Worm (Caenorhabditis elegans) whole organism, L4 larva: ENCODE measurements around the gene nfki-1.

ENCODE experiments used
- D1046.2 ChIP-seq: fragments of 200-800 bp; sonication (Bioruptor generic); IDR thresholded peaks from 2 replicates; pipeline ENCODE4 v1.3.6; 2022; ENCODE audit warnings: missing genetic modification characterization, missing compliant biosample characterization
- F10B5.3 ChIP-seq: sonication (generic microtip); optimal IDR thresholded peaks from 2 replicates; lab custom pipeline; 2016; ENCODE audit warnings: mild to moderate bottlenecking, missing genetic modification characterization, missing compliant biosample characterization
- F44E2.7 ChIP-seq: fragments of 200-800 bp; sonication (Bioruptor generic); IDR thresholded peaks from 2 replicates; pipeline ENCODE4 v2.1.2; 2022; ENCODE audit warnings: missing genetic modification characterization, missing compliant biosample characterization
- T20F7.1 ChIP-seq: fragments of 200-800 bp; sonication (Bioruptor generic); optimal IDR thresholded peaks from 2 replicates; lab custom pipeline; 2018; ENCODE audit warnings: mild to moderate bottlenecking, missing genetic modification characterization, missing compliant biosample characterization
- T26A8.4 ChIP-seq: fragments of 200-800 bp; sonication (Bioruptor generic); IDR thresholded peaks from 2 replicates; pipeline ENCODE4 v1.3.6; 2022; ENCODE audit warnings: missing genetic modification characterization, missing compliant biosample characterization
- Y5F2A.4 ChIP-seq: fragments of 200-800 bp; sonication (Bioruptor generic); optimal IDR thresholded peaks from 2 replicates; lab custom pipeline; 2018; ENCODE audit warnings: mild to moderate bottlenecking, missing genetic modification characterization, missing compliant biosample characterization
- Y75B8A.6 ChIP-seq: fragments of 200-800 bp; sonication (Bioruptor generic); IDR thresholded peaks from 2 replicates; pipeline ENCODE4 v1.3.6; 2022; ENCODE audit warnings: missing genetic modification reagents, missing genetic modification characterization, missing compliant biosample characterization
- ZK337.2 ChIP-seq: fragments of 200-800 bp; sonication (Bioruptor generic); IDR thresholded peaks from 2 replicates; pipeline ENCODE4 v1.3.6; 2022; ENCODE audit warnings: missing genetic modification reagents, missing genetic modification characterization, missing compliant biosample characterization
- aha-1 ChIP-seq: fragments of 150-350 bp; peaks from one replicate; lab custom pipeline; 2014; ENCODE audit warnings: missing biosample characterization, missing genetic modification characterization
- aly-2 ChIP-seq: sonication (generic microtip); optimal IDR thresholded peaks from 2 replicates; lab custom pipeline; 2018; ENCODE audit warnings: missing biosample characterization, missing genetic modification characterization
- ceh-20 ChIP-seq: fragments of 200-800 bp; sonication (Bioruptor generic); IDR thresholded peaks from 2 replicates; pipeline ENCODE4 v1.3.6; 2022; ENCODE audit warnings: missing genetic modification reagents, missing genetic modification characterization, missing compliant biosample characterization
- ceh-82 ChIP-seq: sonication (generic microtip); optimal IDR thresholded peaks from 2 replicates; lab custom pipeline; 2017; ENCODE audit warnings: missing biosample characterization, missing genetic modification characterization
- daf-19 ChIP-seq: fragments of 200-800 bp; sonication (Bioruptor generic); conservative IDR thresholded peaks from 2 replicates; pipeline ENCODE4 v1.3.6; 2022; ENCODE audit warnings: missing genetic modification characterization, missing compliant biosample characterization
- daf-8 ChIP-seq: fragments of 200-800 bp; sonication (Bioruptor generic); IDR thresholded peaks from 2 replicates; pipeline ENCODE4 v1.3.6; 2022; ENCODE audit warnings: missing genetic modification characterization, missing compliant biosample characterization
- dmd-9 ChIP-seq: fragments of 200-800 bp; sonication (Bioruptor generic); IDR thresholded peaks from 2 replicates; pipeline ENCODE4 v1.3.6; 2022; ENCODE audit warnings: missing genetic modification reagents, missing genetic modification characterization, missing compliant biosample characterization
- dve-1 ChIP-seq: sonication (generic microtip); optimal IDR thresholded peaks from 2 replicates; lab custom pipeline; 2017; ENCODE audit warnings: antibody characterized with exemption, mild to moderate bottlenecking, missing genetic modification characterization, missing compliant biosample characterization; ENCODE audit not compliant: insufficient read depth
- egl-43 ChIP-seq: fragments of 200-800 bp; sonication (Bioruptor generic); IDR thresholded peaks from 2 replicates; pipeline ENCODE4 v1.3.6; 2022; ENCODE audit warnings: missing genetic modification reagents, missing genetic modification characterization, missing compliant biosample characterization
- fkh-10 ChIP-seq: fragments of 150-350 bp; optimal IDR thresholded peaks from 2 replicates; lab custom pipeline; 2014; ENCODE audit warnings: missing biosample characterization, missing genetic modification reagents, missing genetic modification characterization
- hlh-11 ChIP-seq: fragments of 200-800 bp; sonication (Bioruptor generic); optimal IDR thresholded peaks from 2 replicates; lab custom pipeline; 2018; ENCODE audit warnings: mild to moderate bottlenecking, missing genetic modification characterization, missing compliant biosample characterization
- hlh-30 ChIP-seq: sonication (generic microtip); optimal IDR thresholded peaks from 2 replicates; lab custom pipeline; 2017; ENCODE audit warnings: antibody characterized with exemption, mild to moderate bottlenecking, missing genetic modification characterization, missing compliant biosample characterization; ENCODE audit not compliant: insufficient read depth
- lin-1 ChIP-seq: fragments of 200-800 bp; sonication (Bioruptor generic); IDR thresholded peaks from 2 replicates; pipeline ENCODE4 v1.3.6; 2022; ENCODE audit warnings: missing genetic modification reagents, missing genetic modification characterization, missing compliant biosample characterization
- lir-3 ChIP-seq: sonication (generic microtip); optimal IDR thresholded peaks from 2 replicates; lab custom pipeline; 2016; ENCODE audit warnings: mild to moderate bottlenecking, missing genetic modification characterization, missing compliant biosample characterization
- lsy-2 ChIP-seq, 2 experiments: fragments of 150-350 bp in 1 of 2; sonication (generic microtip) in 1 of 2; optimal IDR thresholded peaks; 2 replicates each; lab custom pipeline; 2014 to 2017; ENCODE audit warnings: missing biosample characterization in 2 of 2, missing genetic modification characterization in 2 of 2
- madf-5 ChIP-seq, 2 experiments: fragments of 200-800 bp; sonication (Bioruptor generic); IDR thresholded peaks; 2 replicates each; pipeline ENCODE4 v1.3.6; 2022; ENCODE audit warnings: missing compliant biosample characterization in 2 of 2, missing genetic modification characterization in 2 of 2
- mes-2 ChIP-seq: sonication (generic microtip); optimal IDR thresholded peaks from 2 replicates; lab custom pipeline; 2016; ENCODE audit warnings: missing genotype, mild to moderate bottlenecking, missing genetic modification characterization, missing compliant biosample characterization; ENCODE audit not compliant: poor library complexity, severe bottlenecking
- mxl-3 ChIP-seq: fragments of 200-800 bp; sonication (Bioruptor generic); optimal IDR thresholded peaks from 2 replicates; lab custom pipeline; 2018; ENCODE audit warnings: mild to moderate bottlenecking, missing genetic modification characterization, missing compliant biosample characterization
- nhr-10 ChIP-seq: fragments of 150-350 bp; optimal IDR thresholded peaks from 2 replicates; lab custom pipeline; 2014; ENCODE audit warnings: missing biosample characterization, missing genetic modification characterization
- nhr-102 ChIP-seq: sonication (generic microtip); optimal IDR thresholded peaks from 2 replicates; lab custom pipeline; 2016; ENCODE audit warnings: mild to moderate bottlenecking, missing genetic modification characterization, moderate library complexity, missing compliant biosample characterization
- nhr-111 ChIP-seq: fragments of 200-800 bp; sonication (Bioruptor generic); optimal IDR thresholded peaks from 2 replicates; lab custom pipeline; 2018; ENCODE audit warnings: mild to moderate bottlenecking, missing genetic modification characterization, missing compliant biosample characterization
- nhr-25 ChIP-seq: sonication (generic microtip); optimal IDR thresholded peaks from 2 replicates; lab custom pipeline; 2017; ENCODE audit warnings: missing genetic modification characterization, mild to moderate bottlenecking, missing compliant biosample characterization, antibody characterized with exemption, moderate library complexity, borderline replicate concordance; ENCODE audit not compliant: insufficient read depth
- nhr-28 ChIP-seq: fragments of 150-350 bp; optimal IDR thresholded peaks from 2 replicates; lab custom pipeline; 2014; ENCODE audit warnings: missing biosample characterization, missing genetic modification characterization
- nhr-76 ChIP-seq: fragments of 150-350 bp; optimal IDR thresholded peaks from 2 replicates; lab custom pipeline; 2014; ENCODE audit warnings: missing biosample characterization, missing genetic modification characterization
- nhr-77 ChIP-seq: fragments of 150-350 bp; optimal IDR thresholded peaks from 2 replicates; lab custom pipeline; 2014; ENCODE audit warnings: missing biosample characterization, missing genetic modification characterization
- rbr-2 ChIP-seq: sonication (generic microtip); optimal IDR thresholded peaks from 2 replicates; lab custom pipeline; 2016; ENCODE audit warnings: missing genotype, missing genetic modification characterization, missing compliant biosample characterization
- set-16 ChIP-seq: fragments of 200-800 bp; sonication (Bioruptor generic); IDR thresholded peaks from 2 replicates; pipeline ENCODE4 v1.3.6; 2022; ENCODE audit warnings: missing genetic modification reagents, missing genetic modification characterization, missing compliant biosample characterization
- snpc-4 ChIP-seq: fragments of 150-350 bp; optimal IDR thresholded peaks from 2 replicates; lab custom pipeline; 2014; ENCODE audit warnings: missing biosample characterization, missing genetic modification characterization
- unc-62 ChIP-seq, 3 experiments: fragments of 150-350 bp in 1 of 3; sonication (generic microtip); optimal IDR thresholded peaks in 2 of 3; peaks in 1 of 3; 1 replicate in 1 of 3; 2 replicates in 2 of 3; lab custom pipeline; 2014 to 2017; ENCODE audit warnings: missing biosample characterization in 3 of 3, missing genetic modification characterization in 3 of 3, missing genetic modification reagents in 3 of 3, missing genotype in 1 of 3
- zag-1 ChIP-seq: fragments of 150-350 bp; optimal IDR thresholded peaks from 2 replicates; lab custom pipeline; 2014; ENCODE audit warnings: missing biosample characterization, missing genetic modification characterization
- zfp-3 ChIP-seq: fragments of 200-800 bp; sonication (Bioruptor generic); conservative IDR thresholded peaks from 2 replicates; pipeline ENCODE4 v1.3.6; 2022; ENCODE audit warnings: missing genetic modification reagents, missing genetic modification characterization, missing compliant biosample characterization
- zip-11 ChIP-seq: fragments of 200-800 bp; sonication (Bioruptor generic); IDR thresholded peaks from 2 replicates; pipeline ENCODE4 v1.3.6; 2022; ENCODE audit warnings: missing genetic modification characterization, missing compliant biosample characterization
- zip-2 ChIP-seq: fragments of 150-350 bp; optimal IDR thresholded peaks from 2 replicates; lab custom pipeline; 2014; ENCODE audit warnings: missing biosample characterization, missing genetic modification characterization
- ztf-7 ChIP-seq: fragments of 150-350 bp; optimal IDR thresholded peaks from 2 replicates; lab custom pipeline; 2014; ENCODE audit warnings: missing biosample characterization, missing genetic modification characterization

Gene nfki-1

DNA sequence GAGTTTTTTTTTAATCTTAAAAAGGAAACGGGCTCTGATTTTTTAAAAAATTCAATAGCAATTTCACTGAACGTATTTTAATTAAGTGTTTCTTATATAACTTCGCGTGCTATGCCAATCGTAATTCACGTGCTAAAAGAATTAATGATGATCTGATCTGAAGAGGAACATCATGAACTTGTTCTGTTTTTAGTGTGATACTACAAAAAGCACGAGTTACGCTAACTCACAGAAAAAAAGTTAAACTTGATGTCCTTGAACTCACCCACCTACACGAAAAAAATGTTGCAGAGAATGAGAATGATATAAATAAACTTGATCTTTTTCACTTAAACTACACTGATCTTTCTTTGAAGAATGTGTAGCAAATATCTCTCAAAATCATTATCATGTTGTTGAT, 24.8 kb downstream of the nfki-1 start (continued):
- TF ChIP-seq nhr-77 (tag; lab: Kevin White, UChicago) (no peak), snpc-4 (no peak), D1046.2 (no peak), unc-62 (GFP tag; optimal IDR thresholded peaks at IDR 0.05 in 1 of 2; lab: Kevin White, UChicago) (no peak), unc-62 (tag; optimal IDR thresholded peaks at IDR 0.05; lab: Kevin White, UChicago) (no peak), hlh-30 (tag; lab: Kevin White, UChicago) (peak; percentile 72), Y5F2A.4 (no peak), nhr-102 (no peak), aly-2 (tag; lab: Kevin White, UChicago) (no peak), nhr-25 (tag; lab: Kevin White, UChicago) (peak; percentile 12), mxl-3 (GFP tag; lab: Kevin White, UChicago) (no peak)
- TF ChIP-seq, all 104 proteins: peak for 6

- TF ChIP-seq mes-2 (tag; lab: Kevin White, UChicago) (no peak), nhr-76 (tag; lab: Kevin White, UChicago) (no peak), hlh-11 (tag; lab: Kevin White, UChicago) (peak; percentile 32), aha-1 (peak; percentile 43), mxl-3 (GFP tag; lab: Kevin White, UChicago) (peak; percentile 45), ztf-7 (tag; lab: Kevin White, UChicago) (no peak), nhr-28 (tag; lab: Kevin White, UChicago) (peak; percentile 15), daf-8 (no peak)
Measured at ce11 chrX:15380437-15380836, 25.4 kb downstream of the nfki-1 start.

DNA sequence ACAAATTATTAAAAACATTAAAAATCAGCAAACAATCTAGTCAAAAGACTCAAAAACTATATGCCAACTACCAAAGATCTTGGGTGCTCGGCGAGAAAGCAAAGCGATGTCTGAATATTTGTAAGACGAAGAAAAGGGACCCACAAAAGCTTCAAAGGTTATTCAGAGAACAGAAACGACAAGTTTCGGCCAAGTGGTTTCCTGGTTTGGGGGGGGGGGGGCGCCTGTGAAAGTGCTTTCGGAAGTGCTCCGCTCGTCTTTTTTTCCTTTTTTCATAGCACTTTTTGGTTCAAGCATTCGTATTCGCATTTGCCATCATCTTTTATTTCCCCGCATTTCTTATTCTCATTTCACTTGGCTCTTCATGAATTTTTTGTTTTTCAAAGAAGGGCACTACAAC, 26.4 kb downstream of the nfki-1 start:
- TF ChIP-seq aly-2 (tag; lab: Kevin White, UChicago) (no peak), fkh-10 (GFP tag; lab: Kevin White, UChicago) (peak; percentile 12)

ce11 chrX:15382256-15382655, 27.2 kb downstream of the nfki-1 start:
- TF ChIP-seq hlh-30 (tag; lab: Kevin White, UChicago) (peak; percentile 39), nhr-28 (tag; lab: Kevin White, UChicago) (peak; percentile 8), set-16 (GFP tag; lab: Robert Waterston, UW) (peak; percentile 68; the same call in 1 of the 2 replicates), lsy-2 (tag; optimal IDR thresholded peaks at IDR 0.05; lab: Kevin White, UChicago) (no peak)

ce11 chrX:15382914-15383313, 27.9 kb downstream of the nfki-1 start:
- no peak for TF ChIP-seq ceh-82 (tag; lab: Kevin White, UChicago)
- TF ChIP-seq daf-19 (GFP tag; lab: Robert Waterston, UW) = no peak
- TF ChIP-seq zip-2 (tag; lab: Kevin White, UChicago) = no peak
- no peak for TF ChIP-seq Y5F2A.4
- no peak for TF ChIP-seq ZK337.2 (GFP tag; lab: Robert Waterston, UW)
- TF ChIP-seq zip-11 = no peak
- TF ChIP-seq ceh-20 (GFP tag; lab: Robert Waterston, UW) = no peak
- no peak for TF ChIP-seq T26A8.4
- TF ChIP-seq nhr-76 (tag; lab: Kevin White, UChicago) = no peak
- no peak for TF ChIP-seq dve-1 (tag; lab: Kevin White, UChicago)
- TF ChIP-seq nhr-111 (GFP tag; lab: Kevin White, UChicago) = no peak
- TF ChIP-seq F44E2.7 = no peak
- no peak for TF ChIP-seq F10B5.3 (tag; lab: Kevin White, UChicago)
- peak; percentile 11 for TF ChIP-seq nhr-10 (tag; lab: Kevin White, UChicago)
- no peak for TF ChIP-seq ztf-7 (tag; lab: Kevin White, UChicago)
- peak in 1 of 2 experiments; percentile 34 for TF ChIP-seq unc-62 (GFP tag; optimal IDR thresholded peaks at IDR 0.05 in 1 of 2; lab: Kevin White, UChicago)
- no peak for TF ChIP-seq unc-62 (tag; optimal IDR thresholded peaks at IDR 0.05; lab: Kevin White, UChicago)
- TF ChIP-seq lir-3 (tag; lab: Kevin White, UChicago) = no peak
- no peak for TF ChIP-seq Y75B8A.6 (GFP tag; lab: Robert Waterston, UW)
- TF ChIP-seq madf-5 (GFP tag; IDR thresholded peaks at IDR 0.05; lab: Robert Waterston, UW) = no peak
- no peak for TF ChIP-seq nhr-102
- TF ChIP-seq zag-1 (tag; lab: Kevin White, UChicago) = no peak
- no peak for TF ChIP-seq rbr-2
- no peak for TF ChIP-seq egl-43 (GFP tag; lab: Robert Waterston, UW)
- TF ChIP-seq mxl-3 (GFP tag; lab: Kevin White, UChicago) = no peak
- TF ChIP-seq nhr-28 (tag; lab: Kevin White, UChicago) = peak; percentile 48
- TF ChIP-seq zfp-3 (GFP tag; lab: Robert Waterston, UW) = no peak
- TF ChIP-seq T20F7.1 (GFP tag; lab: Kevin White, UChicago) = no peak
- TF ChIP-seq aly-2 (tag; lab: Kevin White, UChicago) = no peak
- no peak for TF ChIP-seq lin-1
- no peak for TF ChIP-seq dmd-9 (GFP tag; lab: Robert Waterston, UW)
